Worm (Caenorhabditis elegans): ENCODE measurements around the gene F56D6.22.
"Not testable (repeated sequence)": the region's sequence is repeated elsewhere in the genome, so short reads cannot be mapped to it uniquely, and the experiment has no call there.

Gene F56D6.22

DNA sequence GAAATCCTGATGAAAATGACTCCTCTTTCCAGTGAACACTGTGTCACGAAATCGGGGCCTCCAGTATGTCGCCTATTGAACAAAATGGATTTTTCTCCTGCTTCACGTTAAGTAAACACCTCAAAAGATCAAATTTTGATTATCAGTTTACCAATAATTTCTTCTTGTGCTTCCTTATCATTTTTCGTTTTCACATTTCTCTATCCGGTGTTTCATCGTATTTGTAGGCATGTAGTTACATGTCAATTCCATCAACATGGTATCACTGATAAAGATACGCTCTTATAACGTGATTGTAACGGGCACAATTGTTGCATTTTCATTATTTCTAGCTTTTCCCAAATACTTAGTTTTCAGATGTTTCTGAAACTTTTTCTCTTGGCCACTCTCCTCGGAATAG is 37.1 kb upstream of the F56D6.22 start, which contains the start of gene clec-72 (continued):
- TF ChIP-seq hlh-17 (GFP tag; optimal IDR thresholded peaks at IDR 0.05; ENCODE audit: borderline replicate concordance), result no peak
- TF ChIP-seq mef-2 (tag; optimal IDR thresholded peaks at IDR 0.05), result no peak
- no peak for TF ChIP-seq snu-23 (GFP tag; optimal IDR thresholded peaks at IDR 0.05)
- TF ChIP-seq C34B4.2 (tag; optimal IDR thresholded peaks at IDR 0.05), result no peak
- peak; percentile 78 for TF ChIP-seq jun-1 (tag; optimal IDR thresholded peaks at IDR 0.05)
- TF ChIP-seq ceh-90 (tag; optimal IDR thresholded peaks at IDR 0.05), result no peak
- no peak for TF ChIP-seq ztf-4 (tag; optimal IDR thresholded peaks at IDR 0.05)
- no peak for TF ChIP-seq lin-14 (GFP tag; optimal IDR thresholded peaks at IDR 0.05)
- no peak for TF ChIP-seq elt-3 (tag; optimal IDR thresholded peaks at IDR 0.05)
- no peak for TF ChIP-seq fkh-8 (tag; optimal IDR thresholded peaks at IDR 0.05)
- no peak for TF ChIP-seq lin-13 (GFP tag; optimal IDR thresholded peaks at IDR 0.05)
- TF ChIP-seq skn-1 (tag; optimal IDR thresholded peaks at IDR 0.05), result no peak
- TF ChIP-seq rnt-1 (tag; optimal IDR thresholded peaks at IDR 0.05), result no peak
- no peak for TF ChIP-seq efl-3 (GFP tag; optimal IDR thresholded peaks at IDR 0.05)
- TF ChIP-seq ets-5 (GFP tag; IDR thresholded peaks at IDR 0.05), result no peak
- TF ChIP-seq elt-2 (tag; optimal IDR thresholded peaks at IDR 0.05), result peak; percentile 98
- TF ChIP-seq ceh-63 (GFP tag; optimal IDR thresholded peaks at IDR 0.05), result no peak
- no peak for TF ChIP-seq zag-1 (tag; optimal IDR thresholded peaks at IDR 0.05)

DNA sequence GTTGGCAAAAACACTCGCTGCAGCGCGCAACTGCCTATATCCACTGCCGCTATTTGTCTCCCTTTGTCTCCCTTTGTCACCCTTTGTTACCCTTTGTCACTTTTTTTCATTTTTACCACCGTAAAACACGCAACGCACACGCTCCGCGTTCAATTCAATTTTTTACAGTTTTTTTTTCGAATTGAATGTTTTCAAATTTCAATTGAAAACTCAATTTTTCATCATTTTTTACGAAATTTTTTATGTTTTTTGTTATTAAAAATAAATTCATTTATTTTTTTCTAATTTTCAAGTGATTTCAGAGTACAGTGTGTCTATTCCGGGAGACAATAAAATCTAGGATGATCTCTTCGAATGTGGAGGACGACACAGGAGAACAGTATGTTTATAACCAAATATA is 35.6 kb upstream of the F56D6.22 start, which contains the start of gene Y46C8AL.11:
Gene Y46C8AL.11 (plus strand): TSS at position 301 of the 400 bp plus-strand sequence.
- TF ChIP-seq lir-3 (tag; optimal IDR thresholded peaks at IDR 0.05; ENCODE audit: poor library complexity) (no peak), nhr-84 (tag; optimal IDR thresholded peaks at IDR 0.05) (no peak), ceh-8 (GFP tag; optimal IDR thresholded peaks at IDR 0.05) (no peak), jun-1 (tag; optimal IDR thresholded peaks at IDR 0.05) (no peak), elt-3 (tag; optimal IDR thresholded peaks at IDR 0.05) (no peak), xbp-1 (tag; optimal IDR thresholded peaks at IDR 0.05) (no peak), nhr-19 (GFP tag; conservative IDR thresholded peaks at IDR 0.05) (no peak), hlh-17 (GFP tag; optimal IDR thresholded peaks at IDR 0.05; ENCODE audit: borderline replicate concordance) (no peak), nhr-28 (tag; optimal IDR thresholded peaks at IDR 0.05) (no peak), egl-27 (tag; optimal IDR thresholded peaks at IDR 0.05) (no peak), unc-130 (tag; optimal IDR thresholded peaks at IDR 0.05) (no peak)

DNA sequence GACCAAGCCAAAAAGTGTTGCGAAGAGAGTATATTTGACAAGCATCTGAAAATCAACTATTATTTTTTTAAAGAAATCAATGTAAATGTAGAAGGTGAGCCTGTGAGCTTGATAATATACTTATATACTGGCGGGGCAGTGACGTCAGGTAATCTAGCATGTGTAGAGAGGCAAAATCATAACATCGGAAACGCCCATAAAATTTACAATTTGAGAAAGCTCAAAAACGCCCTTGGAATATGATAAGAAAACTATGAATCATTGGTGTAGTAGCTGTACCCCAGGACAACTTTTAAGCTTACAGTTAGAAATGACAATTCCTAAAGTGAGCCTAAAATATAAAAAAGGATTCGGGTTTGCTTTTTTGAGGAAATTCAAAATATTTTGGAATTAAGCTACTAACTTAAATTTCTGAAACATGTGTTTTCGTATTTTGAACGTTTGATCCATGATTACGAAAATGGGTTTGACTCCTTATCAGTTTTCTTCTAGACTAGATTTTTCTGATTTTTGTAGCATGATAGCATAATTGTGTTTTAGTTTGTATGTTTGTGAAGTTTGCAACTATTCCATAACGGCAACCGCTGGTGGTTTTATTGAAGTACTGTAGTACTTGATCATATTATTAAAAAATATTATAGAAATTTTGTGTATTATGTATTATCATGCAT is 34.4 kb upstream of the F56D6.22 start, which contains the start of gene clec-174:
Gene clec-174 (minus strand): TSS at position 51 of the 671 bp plus-strand sequence.
- TF ChIP-seq F16B12.6 (tag; optimal IDR thresholded peaks at IDR 0.05), result no peak
- no peak for TF ChIP-seq nhr-47 (tag; optimal IDR thresholded peaks at IDR 0.05)
- TF ChIP-seq egl-27 (tag; optimal IDR thresholded peaks at IDR 0.05), result no peak
- TF ChIP-seq aly-2 (tag; optimal IDR thresholded peaks at IDR 0.05), result no peak
- no peak for TF ChIP-seq jun-1 (tag; optimal IDR thresholded peaks at IDR 0.05)
- TF ChIP-seq snpc-4 (tag; optimal IDR thresholded peaks at IDR 0.05), result no peak
- TF ChIP-seq fkh-8 (tag; optimal IDR thresholded peaks at IDR 0.05), result no peak
- no peak for TF ChIP-seq nhr-237 (tag; optimal IDR thresholded peaks at IDR 0.05)
- TF ChIP-seq ama-1 (optimal IDR thresholded peaks at IDR 0.05), result no peak
- no peak for TF ChIP-seq lin-14 (GFP tag; optimal IDR thresholded peaks at IDR 0.05)

DNA sequence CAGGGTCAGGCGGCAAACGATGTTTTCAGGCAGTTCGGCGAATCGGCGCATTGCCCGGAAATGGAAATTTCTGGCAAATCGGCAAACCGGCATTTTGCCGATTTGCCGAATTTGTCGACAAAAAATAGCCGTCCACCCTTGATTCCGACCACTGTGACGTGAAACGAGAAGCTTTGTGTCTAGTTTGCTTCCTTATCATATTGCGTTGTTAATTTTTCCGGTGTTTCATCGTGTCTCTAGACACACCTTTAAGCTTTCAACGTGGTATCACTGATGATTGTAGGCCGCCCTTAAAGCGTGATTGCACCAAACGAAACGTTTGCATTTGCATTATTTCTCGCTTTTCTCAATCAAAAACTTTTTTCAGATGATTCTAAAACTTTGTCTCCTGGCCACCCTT is 29.7 kb upstream of the F56D6.22 start, which contains the start of gene clec-71:
Gene clec-71 (plus strand): TSS at position 362 of the 400 bp plus-strand sequence.
- peak; percentile 58 for TF ChIP-seq elt-2 (tag; optimal IDR thresholded peaks at IDR 0.05)
- no peak for TF ChIP-seq dsc-1 (tag; optimal IDR thresholded peaks at IDR 0.05)

DNA sequence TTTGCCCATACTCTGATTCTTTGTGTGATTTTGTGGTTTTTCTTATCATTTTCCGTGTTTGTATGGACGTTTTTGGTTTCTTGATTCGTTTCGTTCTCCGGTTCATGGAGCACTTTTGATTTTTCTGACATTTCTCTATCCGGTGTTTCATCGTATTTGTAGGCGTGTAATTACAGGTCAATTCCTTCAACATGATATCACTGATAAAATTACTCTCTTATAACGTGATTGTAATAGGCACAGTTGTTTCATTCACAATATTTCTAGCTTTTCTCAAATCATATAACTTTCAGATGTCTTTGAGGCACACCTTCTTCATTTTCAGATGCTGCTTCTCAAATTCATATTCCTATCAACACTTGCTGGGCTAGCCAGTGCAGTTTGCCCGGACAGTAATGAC is 25.0 kb upstream of the F56D6.22 start, which contains the start of gene clec-70:
Gene clec-70 (plus strand): TSS at position 301 of the 400 bp plus-strand sequence.
- TF ChIP-seq mep-1, tbx-2, C16A3.4 (tag; optimal IDR thresholded peaks at IDR 0.05): not testable (repeated sequence)

Data from whole organism, L1 larva.